Worm (Caenorhabditis elegans) whole organism, L3 larva: ENCODE results near the gene asp-16.
"Not testable (repeated sequence)": the region's sequence is repeated elsewhere in the genome, so short reads cannot be mapped to it uniquely, and the experiment has no call there.

Source experiments
- ZK546.5 ChIP-seq: sonication (generic microtip); optimal IDR thresholded peaks from 2 replicates; lab custom pipeline; 2017; ENCODE audit warnings: missing biosample characterization, missing genetic modification characterization
- ama-1 ChIP-seq: fragments of 150-350 bp; optimal IDR thresholded peaks from 2 replicates; lab custom pipeline; 2018
- nhr-28 ChIP-seq: fragments of 150-350 bp; optimal IDR thresholded peaks from 2 replicates; lab custom pipeline; 2014; ENCODE audit warnings: missing biosample characterization, missing genetic modification characterization
- unc-39 ChIP-seq: sonication (generic microtip); optimal IDR thresholded peaks from 4 replicates; lab custom pipeline; 2017; ENCODE audit warnings: missing biosample characterization, missing genetic modification characterization
- unc-62 ChIP-seq: fragments of 150-350 bp; sonication (generic microtip); optimal IDR thresholded peaks from 4 replicates; lab custom pipeline; 2014; ENCODE audit warnings: missing biosample characterization, missing genetic modification reagents, missing genetic modification characterization
- ztf-11 ChIP-seq: fragments of 150-350 bp; optimal IDR thresholded peaks from 2 replicates; lab custom pipeline; 2014; ENCODE audit warnings: missing biosample characterization, missing genetic modification characterization

ce11 chrV:19026757-19027156 lies 15.6 kb downstream of the asp-16 start:
- TF ChIP-seq ZK546.5 (tag; lab: Kevin White, UChicago); ama-1 (lab: Kevin White, UChicago); unc-62 (GFP tag; lab: Kevin White, UChicago); unc-39; nhr-28 (tag; lab: Kevin White, UChicago); ztf-11: not testable (repeated sequence)
